Worm (Caenorhabditis elegans) whole organism, midembryonic: ENCODE results near the gene K08D10.14.
"Not testable (repeated sequence)": the region's sequence is repeated elsewhere in the genome, so short reads cannot be mapped to it uniquely, and the experiment has no call there.

Experiments used
- T22C8.4 ChIP-seq: fragments of 200-800 bp; sonication (Bioruptor generic); IDR thresholded peaks from 2 replicates; pipeline ENCODE4 v1.3.6; 2022; ENCODE audit warnings: missing genetic modification characterization, missing compliant biosample characterization
- cog-1 ChIP-seq: sonication (generic microtip); optimal IDR thresholded peaks from 2 replicates; lab custom pipeline; 2016; ENCODE audit warnings: missing genetic modification characterization, missing compliant biosample characterization
- flt-1 ChIP-seq: fragments of 200-800 bp; sonication (Bioruptor generic); IDR thresholded peaks from 2 replicates; pipeline ENCODE4 v1.3.6; 2022; ENCODE audit warnings: missing genetic modification characterization, missing compliant biosample characterization
- klf-2 ChIP-seq: fragments of 200-800 bp; sonication (Bioruptor generic); conservative IDR thresholded peaks from 2 replicates; pipeline ENCODE4 v1.3.6; 2022; ENCODE audit warnings: missing genetic modification reagents, missing genetic modification characterization, missing compliant biosample characterization
- med-1 ChIP-seq: sonication (generic microtip); optimal IDR thresholded peaks from 2 replicates; lab custom pipeline; 2017; ENCODE audit warnings: missing genetic modification characterization, mild to moderate bottlenecking, missing compliant biosample characterization, antibody characterized with exemption, missing genetic modification reagents; ENCODE audit not compliant: insufficient read depth
- ref-1 ChIP-seq: fragments of 200-800 bp; sonication (Bioruptor generic); conservative IDR thresholded peaks from 2 replicates; pipeline ENCODE4 v1.3.6; 2022; ENCODE audit warnings: missing genetic modification reagents, missing genetic modification characterization, missing compliant biosample characterization
- tab-1 ChIP-seq: fragments of 200-800 bp; sonication (Bioruptor generic); IDR thresholded peaks from 2 replicates; pipeline ENCODE4 v1.3.6; 2022; ENCODE audit warnings: missing genetic modification characterization, missing compliant biosample characterization
- ztf-23 ChIP-seq: fragments of 200-800 bp; sonication (Bioruptor generic); IDR thresholded peaks from 2 replicates; pipeline ENCODE4 v1.3.6; 2022; ENCODE audit warnings: missing genetic modification reagents, missing genetic modification characterization, missing compliant biosample characterization
- ztf-29 ChIP-seq: fragments of 200-800 bp; sonication (Bioruptor generic); IDR thresholded peaks from 2 replicates; pipeline ENCODE4 v1.3.6; 2022; ENCODE audit warnings: missing genetic modification reagents, missing genetic modification characterization, missing compliant biosample characterization

The K08D10.14 gene

ce11 chrIV:4154641-4155040, at the start of gene K08D10.14:
K08D10.14 (plus strand) TSS chrIV:4154941.
- no peak for TF ChIP-seq med-1 (GFP tag; lab: Kevin White, UChicago)

DNA sequence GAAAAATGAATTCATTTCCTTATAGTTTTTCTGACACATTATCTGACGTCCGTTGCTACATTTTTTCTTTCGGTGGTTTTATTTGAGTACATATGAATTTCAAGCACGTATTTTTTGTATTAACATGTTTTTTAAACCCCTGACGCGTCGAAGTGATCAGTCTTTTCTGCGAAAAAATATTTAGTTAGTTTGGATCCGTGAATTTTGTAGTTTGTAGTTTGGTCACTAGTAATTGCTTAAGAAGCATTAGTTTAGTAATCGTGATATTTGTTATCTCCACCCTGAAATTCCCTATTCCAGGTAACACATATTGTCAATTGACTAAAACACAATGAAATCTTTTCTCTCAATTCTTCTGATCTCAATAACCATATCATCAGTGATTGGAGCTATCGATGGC, 46.0 kb upstream of the K08D10.14 start, which contains the start of gene C35B1.7:
Gene C35B1.7, plus strand, starts transcription at position 301 of the 400 bp plus-strand sequence.
- no peak for TF ChIP-seq flt-1 (GFP tag; lab: Robert Waterston, UW)
- TF ChIP-seq ztf-29 = no peak
- TF ChIP-seq ztf-23 (GFP tag; lab: Robert Waterston, UW) = no peak

DNA sequence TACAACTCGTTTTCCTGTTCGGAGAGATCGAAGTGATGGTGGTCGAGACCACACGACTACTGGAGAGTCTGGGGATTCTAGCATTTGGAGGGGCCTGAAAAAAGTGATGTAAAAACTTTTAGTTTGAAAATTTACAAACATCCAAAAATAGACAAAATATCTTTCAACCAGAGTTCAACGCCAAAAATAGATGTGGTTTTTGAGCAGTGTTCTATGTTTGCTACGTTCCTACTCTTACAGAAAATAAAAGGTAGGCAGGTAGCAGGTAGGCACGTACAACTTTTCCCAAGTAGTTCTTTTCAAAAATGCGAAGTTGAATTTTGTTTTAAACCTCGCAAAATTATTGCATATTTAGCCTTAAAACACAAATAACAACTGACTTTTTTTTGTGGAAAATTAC, 42.4 kb upstream of the K08D10.14 start, which contains the start of gene F49F1.14:
Gene F49F1.14, minus strand, starts transcription at position 101 of the 400 bp plus-strand sequence.
- TF ChIP-seq T22C8.4 (GFP tag; lab: Robert Waterston, UW) (no peak), med-1 (GFP tag; lab: Kevin White, UChicago) (no peak), ztf-23 (GFP tag; lab: Robert Waterston, UW) (no peak), flt-1 (GFP tag; lab: Robert Waterston, UW) (no peak), ztf-29 (no peak), ref-1 (GFP tag; lab: Robert Waterston, UW) (no peak), cog-1 (tag; lab: Kevin White, UChicago) (no peak), tab-1 (GFP tag; lab: Robert Waterston, UW) (no peak), klf-2 (no peak)

DNA sequence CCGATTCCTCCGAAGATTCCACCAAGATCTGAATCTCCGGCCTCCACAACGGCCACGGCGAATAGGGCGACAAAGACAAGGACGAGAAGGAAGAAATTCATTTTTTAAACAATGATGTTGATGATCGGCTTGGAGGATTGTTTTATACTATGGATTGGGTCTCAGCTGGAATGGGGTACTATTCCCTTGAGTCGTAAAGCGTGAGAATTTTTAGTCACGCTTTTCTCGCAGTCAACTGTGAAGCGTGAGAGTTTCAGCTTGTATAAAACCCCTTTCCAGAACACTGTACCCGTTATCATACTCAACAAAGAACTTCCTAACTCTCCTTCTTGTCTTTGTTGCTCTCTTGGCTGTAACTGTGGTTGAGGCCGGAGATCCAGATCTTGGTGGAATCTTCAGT, 40.2 kb upstream of the K08D10.14 start, which contains the start of gene F49F1.15:
Gene F49F1.15, minus strand, starts transcription at position 101 of the 400 bp plus-strand sequence.
- TF ChIP-seq cog-1 (tag; lab: Kevin White, UChicago) = no peak
- no peak for TF ChIP-seq ref-1 (GFP tag; lab: Robert Waterston, UW)
- TF ChIP-seq flt-1 (GFP tag; lab: Robert Waterston, UW) = no peak
- TF ChIP-seq med-1 (GFP tag; lab: Kevin White, UChicago) = no peak
- TF ChIP-seq ztf-29 = no peak
- no peak for TF ChIP-seq tab-1 (GFP tag; lab: Robert Waterston, UW)
- TF ChIP-seq T22C8.4 (GFP tag; lab: Robert Waterston, UW) = no peak
- no peak for TF ChIP-seq ztf-23 (GFP tag; lab: Robert Waterston, UW)
- no peak for TF ChIP-seq klf-2

ce11 chrIV:4115634-4116033, 39.1 kb upstream of the K08D10.14 start, which contains the start of the genes F49F1.4 and F49F1.2:
F49F1.4 (minus strand) TSS chrIV:4115734.
F49F1.2 (plus strand) TSS chrIV:4115943.
- TF ChIP-seq ztf-29 (no peak), klf-2 (no peak), med-1 (GFP tag; lab: Kevin White, UChicago) (no peak), T22C8.4 (GFP tag; lab: Robert Waterston, UW) (no peak), ztf-23 (GFP tag; lab: Robert Waterston, UW) (no peak)

DNA sequence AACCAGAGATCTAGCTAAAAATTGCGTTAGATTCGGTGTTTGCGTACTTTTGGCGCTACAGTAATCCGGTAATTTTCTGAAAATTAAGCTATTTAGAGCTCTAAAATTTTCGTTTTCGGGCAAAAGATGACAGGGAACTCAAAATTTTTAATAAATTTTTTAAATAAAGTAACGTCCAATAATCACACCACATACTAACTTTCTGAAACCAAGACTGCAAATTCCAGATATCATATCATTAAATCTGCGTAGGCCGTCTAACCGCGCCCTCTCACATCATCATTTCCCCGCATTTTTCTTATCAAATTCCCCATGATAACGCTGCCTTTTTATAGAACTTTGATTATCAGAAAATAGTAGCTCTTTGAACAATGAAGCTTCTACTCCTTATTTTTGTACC, 37.3 kb upstream of the K08D10.14 start, which contains the start of gene drd-50:
Gene drd-50, plus strand, starts transcription at position 301 of the 400 bp plus-strand sequence.
- no peak for TF ChIP-seq ztf-29
- TF ChIP-seq med-1 (GFP tag; lab: Kevin White, UChicago) = no peak
- TF ChIP-seq T22C8.4 (GFP tag; lab: Robert Waterston, UW) = no peak
- no peak for TF ChIP-seq flt-1 (GFP tag; lab: Robert Waterston, UW)
- TF ChIP-seq klf-2 = no peak
- no peak for TF ChIP-seq ztf-23 (GFP tag; lab: Robert Waterston, UW)
- TF ChIP-seq cog-1 (tag; lab: Kevin White, UChicago) = no peak
- no peak for TF ChIP-seq tab-1 (GFP tag; lab: Robert Waterston, UW)
- no peak for TF ChIP-seq ref-1 (GFP tag; lab: Robert Waterston, UW)

DNA sequence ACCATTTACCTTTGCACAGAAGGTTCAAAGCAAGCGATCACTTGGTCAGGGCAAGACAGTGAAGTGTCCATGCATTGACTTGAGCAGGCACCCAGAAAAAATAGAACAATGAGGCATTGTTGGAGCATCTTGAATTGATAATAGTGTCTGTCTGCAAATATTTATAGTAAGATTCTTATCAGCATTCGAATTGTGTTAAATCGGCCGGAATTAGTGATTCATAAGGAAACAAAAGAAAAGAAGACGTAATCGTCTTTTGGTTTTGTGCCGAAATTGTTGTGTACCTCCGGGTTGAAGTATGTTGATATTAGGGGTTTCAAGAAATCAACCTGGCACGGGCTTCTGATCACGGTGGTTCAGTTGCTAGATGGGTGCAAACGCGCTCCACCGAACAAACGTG, 34.5 kb upstream of the K08D10.14 start, which contains the start of gene F49F1.5:
Gene F49F1.5, minus strand, starts transcription at position 153 of the 400 bp plus-strand sequence.
- TF ChIP-seq tab-1 (GFP tag; lab: Robert Waterston, UW) (no peak), ztf-23 (GFP tag; lab: Robert Waterston, UW) (no peak), ztf-29 (no peak), cog-1 (tag; lab: Kevin White, UChicago) (no peak), klf-2 (no peak), ref-1 (GFP tag; lab: Robert Waterston, UW) (no peak)

- no peak for TF ChIP-seq klf-2
- TF ChIP-seq flt-1 (GFP tag; lab: Robert Waterston, UW) = no peak
- TF ChIP-seq T22C8.4 (GFP tag; lab: Robert Waterston, UW) = no peak
- no peak for TF ChIP-seq tab-1 (GFP tag; lab: Robert Waterston, UW)
- no peak for TF ChIP-seq med-1 (GFP tag; lab: Kevin White, UChicago)
- no peak for TF ChIP-seq ref-1 (GFP tag; lab: Robert Waterston, UW)
- no peak for TF ChIP-seq cog-1 (tag; lab: Kevin White, UChicago)
- TF ChIP-seq ztf-23 (GFP tag; lab: Robert Waterston, UW) = no peak
- no peak for TF ChIP-seq ztf-29
Measured at ce11 chrIV:4121055-4121454, 33.7 kb upstream of the K08D10.14 start.

DNA sequence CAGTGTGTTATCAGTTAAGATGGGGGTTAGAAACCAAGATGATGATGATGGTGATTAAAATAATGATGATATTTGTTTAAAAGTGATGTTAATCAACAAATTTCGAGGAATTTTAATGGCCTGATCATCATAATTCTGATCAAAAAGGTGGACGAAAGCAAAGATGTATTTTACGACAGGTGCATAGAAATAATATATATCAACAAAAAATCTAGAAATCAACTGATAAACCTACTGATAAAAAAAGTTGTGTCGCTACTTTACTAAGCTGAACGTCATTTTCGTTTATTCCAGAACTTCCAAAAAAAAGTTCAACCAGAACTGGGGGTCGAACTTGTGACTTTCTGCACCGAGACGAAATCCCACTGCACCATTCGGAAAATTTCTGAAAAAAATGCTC, 31.7 kb upstream of the K08D10.14 start, which contains the start of gene mul-1:
Gene mul-1, minus strand, starts transcription at position 84 of the 400 bp plus-strand sequence.
- TF ChIP-seq T22C8.4 (GFP tag; lab: Robert Waterston, UW) (no peak), klf-2 (no peak), ztf-29 (no peak), flt-1 (GFP tag; lab: Robert Waterston, UW) (no peak), cog-1 (tag; lab: Kevin White, UChicago) (no peak), ref-1 (GFP tag; lab: Robert Waterston, UW) (no peak), ztf-23 (GFP tag; lab: Robert Waterston, UW) (no peak), med-1 (GFP tag; lab: Kevin White, UChicago) (no peak), tab-1 (GFP tag; lab: Robert Waterston, UW) (no peak)

- not testable (repeated sequence) for TF ChIP-seq T22C8.4, flt-1, ref-1 (GFP tag; lab: Robert Waterston, UW)
Measured at ce11 chrIV:4125657-4126056, 29.1 kb upstream of the K08D10.14 start, which contains the start of gene F49F1.7. F49F1.7 (minus strand) TSS chrIV:4125757.
